Fruit fly (Drosophila melanogaster) whole organism, adult: ENCODE data around the gene CG5381.

Experiments
- CG14711 ChIP-seq: fragments of 200-800 bp; sonication (Bioruptor generic); optimal IDR thresholded peaks from 2 replicates; lab custom pipeline; 2018; ENCODE audit warnings: missing biosample characterization, mild to moderate bottlenecking, missing genetic modification characterization, moderate library complexity
- Hr96 ChIP-seq: fragments of 200-800 bp; sonication (Bioruptor generic); optimal IDR thresholded peaks from 2 replicates; lab custom pipeline; 2016; ENCODE audit warnings: missing biosample characterization, missing genetic modification characterization
- Mnt ChIP-seq: fragments of 200-800 bp; sonication (Bioruptor generic); optimal IDR thresholded peaks from 2 replicates; lab custom pipeline; 2016; ENCODE audit warnings: missing biosample characterization, mild to moderate bottlenecking, missing genetic modification characterization
- bab1 ChIP-seq: fragments of 200-800 bp; sonication (Bioruptor generic); optimal IDR thresholded peaks from 3 replicates; lab custom pipeline; 2019; ENCODE audit warnings: missing biosample characterization, mild to moderate bottlenecking, missing genetic modification characterization, moderate library complexity
- cnc ChIP-seq, 2 experiments: fragments of >200 bp; optimal IDR thresholded peaks; 2 replicates each; lab custom pipeline; 2017

dm6 chr2L:10292066-10292560 lies 30.8 kb downstream of the CG5381 start, which contains the start of gene Ufd4:
- TF ChIP-seq bab1 (GFP tag; lab: Kevin White, UChicago) (peak; percentile 68), Mnt (GFP tag; lab: Kevin White, UChicago) (peak; percentile 56), CG14711 (tag; lab: Kevin White, UChicago) (peak; percentile 58), Hr96 (no peak), cnc (optimal IDR thresholded peaks at IDR 0.05; lab: Kevin White, UChicago) (no peak)
